Worm (Caenorhabditis elegans) whole organism, midembryonic: ENCODE data around the gene pqn-76.
"Not testable (repeated sequence)": the region's sequence is repeated elsewhere in the genome, so short reads cannot be mapped to it uniquely, and the experiment has no call there.

Experiments
- T22C8.4 ChIP-seq: fragments of 200-800 bp; sonication (Bioruptor generic); IDR thresholded peaks from 2 replicates; pipeline ENCODE4 v1.3.6; 2022; ENCODE audit warnings: missing genetic modification characterization, missing compliant biosample characterization
- cog-1 ChIP-seq: sonication (generic microtip); optimal IDR thresholded peaks from 2 replicates; lab custom pipeline; 2016; ENCODE audit warnings: missing genetic modification characterization, missing compliant biosample characterization
- flt-1 ChIP-seq: fragments of 200-800 bp; sonication (Bioruptor generic); IDR thresholded peaks from 2 replicates; pipeline ENCODE4 v1.3.6; 2022; ENCODE audit warnings: missing genetic modification characterization, missing compliant biosample characterization
- klf-2 ChIP-seq: fragments of 200-800 bp; sonication (Bioruptor generic); conservative IDR thresholded peaks from 2 replicates; pipeline ENCODE4 v1.3.6; 2022; ENCODE audit warnings: missing genetic modification reagents, missing genetic modification characterization, missing compliant biosample characterization
- med-1 ChIP-seq: sonication (generic microtip); optimal IDR thresholded peaks from 2 replicates; lab custom pipeline; 2017; ENCODE audit warnings: missing genetic modification characterization, mild to moderate bottlenecking, missing compliant biosample characterization, antibody characterized with exemption, missing genetic modification reagents; ENCODE audit not compliant: insufficient read depth
- ref-1 ChIP-seq: fragments of 200-800 bp; sonication (Bioruptor generic); conservative IDR thresholded peaks from 2 replicates; pipeline ENCODE4 v1.3.6; 2022; ENCODE audit warnings: missing genetic modification reagents, missing genetic modification characterization, missing compliant biosample characterization
- tab-1 ChIP-seq: fragments of 200-800 bp; sonication (Bioruptor generic); IDR thresholded peaks from 2 replicates; pipeline ENCODE4 v1.3.6; 2022; ENCODE audit warnings: missing genetic modification characterization, missing compliant biosample characterization
- ztf-23 ChIP-seq: fragments of 200-800 bp; sonication (Bioruptor generic); IDR thresholded peaks from 2 replicates; pipeline ENCODE4 v1.3.6; 2022; ENCODE audit warnings: missing genetic modification reagents, missing genetic modification characterization, missing compliant biosample characterization
- ztf-29 ChIP-seq: fragments of 200-800 bp; sonication (Bioruptor generic); IDR thresholded peaks from 2 replicates; pipeline ENCODE4 v1.3.6; 2022; ENCODE audit warnings: missing genetic modification reagents, missing genetic modification characterization, missing compliant biosample characterization

Gene pqn-76

DNA sequence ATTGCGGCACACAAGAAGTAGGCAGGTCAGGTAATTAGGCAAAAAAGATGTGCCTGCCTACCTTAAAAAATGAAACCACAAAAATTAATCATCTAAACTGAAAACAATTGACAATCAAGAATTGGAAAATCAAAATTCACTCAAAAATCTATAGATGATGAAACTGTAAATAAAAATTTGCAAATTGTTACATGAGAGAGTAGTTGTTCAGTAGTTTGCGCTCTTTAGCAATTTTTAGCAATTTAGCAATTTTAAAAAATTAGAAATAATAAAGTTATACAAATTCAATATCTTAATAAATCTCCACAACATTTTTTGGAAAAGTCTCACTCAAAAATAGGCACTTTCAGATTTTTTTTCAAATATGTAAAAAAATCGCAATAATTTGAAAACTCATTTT, 6.8 kb upstream of the pqn-76 start:
- no peak for TF ChIP-seq tab-1 (GFP tag; lab: Robert Waterston, UW)
- TF ChIP-seq cog-1 (tag; lab: Kevin White, UChicago): no peak
- no peak for TF ChIP-seq ztf-29
- no peak for TF ChIP-seq ztf-23 (GFP tag; lab: Robert Waterston, UW)
- no peak for TF ChIP-seq med-1 (GFP tag; lab: Kevin White, UChicago)
- TF ChIP-seq T22C8.4: no peak
- no peak for TF ChIP-seq ref-1
- TF ChIP-seq flt-1: no peak
- no peak for TF ChIP-seq klf-2

DNA sequence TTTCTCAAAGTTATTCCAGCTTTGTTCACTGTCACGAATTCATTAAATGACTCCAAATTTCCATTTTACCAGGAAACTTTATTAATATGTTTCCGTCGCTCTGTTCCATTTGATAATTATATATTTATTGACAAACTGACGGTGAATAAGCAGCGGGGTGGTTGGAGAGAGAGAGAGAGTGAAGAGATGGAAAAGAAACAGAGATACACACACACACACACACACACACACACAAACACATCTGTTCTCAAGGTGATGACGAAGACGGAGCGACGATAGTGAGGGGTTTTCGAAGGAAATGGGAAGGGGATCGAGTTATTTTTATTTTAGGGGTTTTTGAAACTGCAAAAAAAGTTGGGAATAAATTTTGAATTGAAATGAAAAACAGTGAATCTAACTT, 5.0 kb upstream of the pqn-76 start:
- TF ChIP-seq cog-1 (tag; lab: Kevin White, UChicago) (peak; percentile 37), ref-1 (no peak)

DNA sequence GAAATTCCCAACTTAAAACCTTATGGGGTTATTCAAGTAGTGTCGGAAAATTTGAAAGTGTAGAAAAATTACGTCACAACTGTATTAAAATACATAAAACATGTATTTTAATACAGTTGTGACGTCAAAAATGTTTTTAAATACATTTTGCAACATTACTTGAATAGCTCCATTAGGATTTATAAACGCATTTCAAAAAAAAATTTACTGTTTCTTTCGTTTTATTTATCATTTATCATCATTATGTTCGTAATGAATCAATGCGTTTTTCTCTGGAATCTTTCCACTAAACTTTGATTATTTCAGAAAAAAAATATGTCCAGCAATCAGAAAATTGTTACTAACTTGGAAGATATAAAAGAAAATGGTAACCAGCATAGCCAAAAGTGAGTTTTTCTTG, 4.7 kb downstream of the pqn-76 start, which contains the start of gene Y105C5A.508:
Y105C5A.508 (plus strand) TSS at position 301 of the 400 bp plus-strand sequence.
- TF ChIP-seq flt-1 (no peak), klf-2 (no peak), ref-1 (no peak), med-1 (GFP tag; lab: Kevin White, UChicago) (no peak), cog-1 (tag; lab: Kevin White, UChicago) (no peak), T22C8.4 (no peak)

DNA sequence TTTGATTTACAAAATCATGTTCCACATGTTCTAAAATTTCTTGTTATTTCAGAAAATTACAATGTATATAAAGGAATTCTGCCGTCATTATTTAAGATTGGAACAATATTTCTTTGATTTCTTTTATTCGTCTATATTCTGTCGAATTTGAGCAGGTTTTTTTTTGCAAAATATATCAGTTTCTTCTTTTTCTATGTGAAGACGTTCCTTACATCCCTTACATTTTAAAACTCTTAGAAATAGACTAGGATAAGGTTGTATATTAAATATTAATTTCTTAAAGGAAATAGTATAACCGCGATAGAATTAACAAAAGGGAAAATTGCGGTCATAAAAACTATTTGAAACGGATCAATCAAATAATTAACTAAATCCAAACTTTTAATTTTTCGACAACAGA, 10.0 kb downstream of the pqn-76 start:
- no peak for TF ChIP-seq cog-1 (tag; lab: Kevin White, UChicago)
- TF ChIP-seq klf-2: no peak
- TF ChIP-seq med-1 (GFP tag; lab: Kevin White, UChicago): no peak
- no peak for TF ChIP-seq tab-1 (GFP tag; lab: Robert Waterston, UW)
- TF ChIP-seq flt-1: no peak
- TF ChIP-seq T22C8.4: no peak
- TF ChIP-seq ztf-29: no peak

DNA sequence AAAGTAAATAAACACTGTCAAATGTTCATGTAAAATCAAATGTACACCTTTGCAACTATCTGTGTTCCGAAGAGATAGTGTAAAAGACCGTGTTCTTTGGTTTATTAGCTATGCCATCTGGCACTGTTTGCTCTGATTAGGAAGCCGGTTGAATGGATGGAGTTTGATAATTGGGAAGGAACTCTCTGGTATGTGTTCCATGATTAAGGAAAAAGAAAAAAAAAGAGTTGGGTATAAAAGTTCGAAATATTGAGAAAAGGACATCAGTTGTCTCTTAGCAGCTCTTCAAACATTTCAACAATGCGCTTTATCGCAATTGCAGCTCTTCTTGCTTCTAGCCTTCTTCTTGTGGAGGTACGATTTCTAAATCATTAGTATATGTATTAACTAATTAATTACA, 11.5 kb downstream of the pqn-76 start, which contains the start of gene abu-5:
abu-5 (plus strand) TSS at position 301 of the 400 bp plus-strand sequence.
- TF ChIP-seq ref-1; tab-1 (GFP tag; lab: Robert Waterston, UW); T22C8.4: not testable (repeated sequence)

DNA sequence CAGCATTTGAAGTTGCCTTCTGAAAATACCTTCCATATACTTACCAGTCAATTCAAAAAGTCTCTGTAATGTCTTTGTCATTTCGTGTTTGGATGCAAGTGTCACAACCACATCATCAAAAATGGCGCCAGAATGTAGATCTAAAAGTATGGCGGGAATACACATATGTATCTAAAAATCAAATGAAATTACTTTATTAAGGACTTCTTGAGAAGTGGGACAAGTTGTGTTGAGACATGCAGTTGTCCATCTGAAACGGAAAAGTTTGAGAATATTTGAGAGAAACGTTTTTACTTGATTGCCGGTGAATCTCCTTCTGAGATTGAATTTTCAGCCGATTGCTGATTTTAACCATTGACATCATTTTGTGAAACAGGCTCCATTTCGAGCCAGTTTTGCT, 13.1 kb downstream of the pqn-76 start:
- TF ChIP-seq ztf-23 (GFP tag; lab: Robert Waterston, UW) (no peak), flt-1 (no peak), ztf-29 (no peak), cog-1 (tag; lab: Kevin White, UChicago) (no peak), med-1 (GFP tag; lab: Kevin White, UChicago) (no peak), klf-2 (no peak), tab-1 (GFP tag; lab: Robert Waterston, UW) (no peak), ref-1 (no peak), T22C8.4 (no peak)

DNA sequence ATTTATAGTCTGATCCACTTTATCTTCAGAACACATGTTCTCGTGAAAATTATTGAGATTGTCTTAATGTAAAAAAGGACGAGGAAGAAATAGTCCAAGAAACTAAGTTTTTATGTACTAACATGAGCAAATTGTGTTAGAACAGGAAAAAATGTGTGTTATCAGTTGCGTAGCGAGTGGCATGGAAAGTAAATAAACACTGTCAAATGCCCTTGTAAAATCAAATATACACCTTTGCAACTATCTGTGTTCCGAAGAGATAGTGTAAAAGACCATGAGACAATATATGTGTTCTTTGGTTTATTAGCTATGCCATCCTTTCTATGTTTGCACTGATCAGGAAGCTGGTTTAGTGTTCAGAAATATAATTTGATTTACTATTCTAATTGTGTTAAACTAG, 14.2 kb downstream of the pqn-76 start:
- TF ChIP-seq ztf-29 (no peak), flt-1 (no peak), ztf-23 (GFP tag; lab: Robert Waterston, UW) (no peak), cog-1 (tag; lab: Kevin White, UChicago) (no peak), med-1 (GFP tag; lab: Kevin White, UChicago) (no peak), klf-2 (no peak), T22C8.4 (no peak), ref-1 (no peak), tab-1 (GFP tag; lab: Robert Waterston, UW) (no peak)

DNA sequence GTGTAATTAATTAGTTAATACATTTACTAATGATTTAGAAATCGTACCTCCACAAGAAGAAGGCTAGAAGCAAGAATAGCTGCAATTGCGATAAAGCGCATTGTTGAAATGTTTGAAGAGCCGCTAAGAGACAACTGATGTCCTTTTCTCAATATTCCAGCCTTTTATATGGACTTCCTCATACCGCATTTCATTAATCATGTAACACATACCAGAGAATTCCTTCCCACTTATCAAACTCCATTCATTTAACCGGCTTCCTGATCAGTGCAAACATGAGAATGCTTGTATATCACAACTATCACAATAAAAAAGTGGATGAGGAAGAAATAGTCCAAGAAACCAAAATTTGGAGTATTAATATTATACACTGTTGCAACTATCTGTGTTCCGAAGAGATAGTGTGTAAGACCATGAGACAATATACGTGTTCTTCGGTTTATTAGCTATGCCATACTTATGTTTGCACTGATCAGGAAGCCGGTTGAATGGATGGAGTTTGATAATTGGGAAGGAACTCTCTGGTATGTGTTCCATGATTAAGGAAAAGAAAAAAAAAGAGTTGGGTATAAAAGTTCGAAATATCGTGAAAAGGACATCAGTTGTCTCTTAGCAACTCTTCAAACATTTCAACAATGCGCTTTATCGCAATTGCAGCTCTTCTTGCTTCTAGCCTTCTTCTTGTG, 16.2 kb downstream of the pqn-76 start, which contains the start of the genes pqn-78 and pqn-79:
pqn-78 (minus strand) TSS at position 101 of the 686 bp plus-strand sequence.
pqn-79 (plus strand) TSS at position 636 of the 686 bp plus-strand sequence.
- not testable (repeated sequence) for TF ChIP-seq T22C8.4; med-1 (GFP tag; lab: Kevin White, UChicago); flt-1

DNA sequence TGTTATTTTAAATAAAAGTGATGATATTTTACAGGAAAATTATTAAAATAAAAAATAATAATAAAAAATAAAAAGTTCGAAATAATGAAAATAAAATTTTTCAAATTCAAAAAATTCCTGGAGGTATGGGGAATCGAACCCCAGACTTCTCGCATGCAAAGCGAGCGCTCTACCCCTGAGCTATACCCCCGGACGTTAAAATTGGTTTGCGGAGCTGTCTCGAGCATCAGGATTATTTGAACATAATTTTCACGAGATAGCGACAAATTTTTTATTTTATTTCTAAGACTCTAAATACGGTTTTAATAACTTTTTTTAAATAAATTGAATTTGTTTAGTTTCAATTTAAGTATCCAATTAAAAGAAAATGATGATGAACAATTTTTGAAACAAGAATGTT, 25.3 kb downstream of the pqn-76 start:
- TF ChIP-seq T22C8.4: no peak
- TF ChIP-seq klf-2: no peak
- no peak for TF ChIP-seq flt-1
- TF ChIP-seq med-1 (GFP tag; lab: Kevin White, UChicago): no peak
- no peak for TF ChIP-seq ztf-29
- no peak for TF ChIP-seq cog-1 (tag; lab: Kevin White, UChicago)
- no peak for TF ChIP-seq tab-1 (GFP tag; lab: Robert Waterston, UW)
- no peak for TF ChIP-seq ztf-23 (GFP tag; lab: Robert Waterston, UW)
- TF ChIP-seq ref-1: no peak

DNA sequence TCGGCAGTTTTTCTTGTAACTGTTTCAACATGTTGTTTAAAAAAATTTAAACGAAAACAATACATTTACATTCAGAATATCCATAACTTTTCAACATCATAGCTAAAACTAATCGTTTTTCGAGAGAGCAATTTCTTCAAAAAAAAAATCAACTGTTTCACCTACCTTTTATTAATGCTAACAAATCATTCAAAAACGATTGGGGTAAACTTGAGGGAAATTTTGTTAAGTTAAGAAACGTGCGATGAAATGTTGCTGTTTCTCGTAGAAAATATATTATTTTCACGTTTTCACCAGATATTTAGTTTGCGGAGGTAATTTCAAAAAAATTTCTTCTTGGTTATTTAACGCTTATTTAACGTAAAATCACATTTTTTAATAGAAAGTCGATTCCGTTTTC, 27.5 kb downstream of the pqn-76 start:
- TF ChIP-seq T22C8.4: no peak
- no peak for TF ChIP-seq flt-1
- no peak for TF ChIP-seq ref-1
- TF ChIP-seq klf-2: no peak
- no peak for TF ChIP-seq med-1 (GFP tag; lab: Kevin White, UChicago)
- TF ChIP-seq ztf-29: no peak
- TF ChIP-seq tab-1 (GFP tag; lab: Robert Waterston, UW): no peak
- TF ChIP-seq cog-1 (tag; lab: Kevin White, UChicago): no peak
- no peak for TF ChIP-seq ztf-23 (GFP tag; lab: Robert Waterston, UW)

DNA sequence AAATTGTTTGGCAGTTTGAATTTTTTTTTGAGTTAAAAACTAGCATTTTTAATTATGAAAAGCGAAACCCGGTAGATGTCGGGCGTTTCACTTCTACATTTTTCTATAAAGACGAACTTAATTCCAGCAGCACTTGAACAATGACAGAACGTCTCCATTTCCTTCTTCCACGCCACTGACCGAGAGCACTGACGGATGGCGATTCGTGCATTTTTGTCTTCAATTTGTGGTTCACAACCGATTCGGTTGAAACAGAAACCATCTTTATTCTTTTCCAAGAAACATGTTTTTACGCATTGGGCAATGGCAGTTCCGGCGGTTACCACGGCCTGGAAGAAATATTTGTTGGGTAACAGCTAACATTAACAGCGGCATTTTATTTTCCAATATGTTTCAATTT, 34.3 kb downstream of the pqn-76 start:
- TF ChIP-seq flt-1: no peak
- no peak for TF ChIP-seq med-1 (GFP tag; lab: Kevin White, UChicago)
- TF ChIP-seq ztf-29: no peak
- TF ChIP-seq ref-1: no peak
- TF ChIP-seq ztf-23 (GFP tag; lab: Robert Waterston, UW): no peak
- no peak for TF ChIP-seq klf-2
- TF ChIP-seq tab-1 (GFP tag; lab: Robert Waterston, UW): no peak
- TF ChIP-seq T22C8.4: no peak
- no peak for TF ChIP-seq cog-1 (tag; lab: Kevin White, UChicago)
